Worm (Caenorhabditis elegans) whole organism, L4 larva: ENCODE results near the gene sru-48.

Experiments used
- F37D6.2 ChIP-seq: sonication (generic microtip); optimal IDR thresholded peaks from 2 replicates; lab custom pipeline; 2016; ENCODE audit warnings: mild to moderate bottlenecking, missing genetic modification characterization, missing compliant biosample characterization
- T20F7.1 ChIP-seq: fragments of 200-800 bp; sonication (Bioruptor generic); optimal IDR thresholded peaks from 2 replicates; lab custom pipeline; 2018; ENCODE audit warnings: mild to moderate bottlenecking, missing genetic modification characterization, missing compliant biosample characterization
- Y48G9A.11 ChIP-seq: fragments of 200-800 bp; sonication (Bioruptor generic); IDR thresholded peaks from 2 replicates; pipeline ENCODE4 v1.3.6; 2022; ENCODE audit warnings: missing genetic modification reagents, missing genetic modification characterization, missing compliant biosample characterization
- Y75B8A.6 ChIP-seq: fragments of 200-800 bp; sonication (Bioruptor generic); IDR thresholded peaks from 2 replicates; pipeline ENCODE4 v1.3.6; 2022; ENCODE audit warnings: missing genetic modification reagents, missing genetic modification characterization, missing compliant biosample characterization
- ZK337.2 ChIP-seq: fragments of 200-800 bp; sonication (Bioruptor generic); IDR thresholded peaks from 2 replicates; pipeline ENCODE4 v1.3.6; 2022; ENCODE audit warnings: missing genetic modification reagents, missing genetic modification characterization, missing compliant biosample characterization
- aha-1 ChIP-seq: fragments of 150-350 bp; peaks from one replicate; lab custom pipeline; 2014; ENCODE audit warnings: missing biosample characterization, missing genetic modification characterization
- attf-4 ChIP-seq: sonication (generic microtip); optimal IDR thresholded peaks from 3 replicates; lab custom pipeline; 2017; ENCODE audit warnings: missing biosample characterization, missing genetic modification characterization
- ceh-82 ChIP-seq: sonication (generic microtip); optimal IDR thresholded peaks from 2 replicates; lab custom pipeline; 2017; ENCODE audit warnings: missing biosample characterization, missing genetic modification characterization
- cey-2 ChIP-seq: sonication (generic microtip); optimal IDR thresholded peaks from 3 replicates; lab custom pipeline; 2017; ENCODE audit warnings: missing genetic modification characterization, mild to moderate bottlenecking, missing compliant biosample characterization, antibody characterized with exemption, borderline replicate concordance; ENCODE audit not compliant: insufficient read depth
- ctbp-1 ChIP-seq: fragments of 200-800 bp; sonication (Bioruptor generic); IDR thresholded peaks from 2 replicates; pipeline ENCODE4 v1.3.6; 2022; ENCODE audit warnings: missing genetic modification reagents, missing genetic modification characterization, missing compliant biosample characterization
- daf-16 ChIP-seq, 3 experiments: sonication (generic microtip); optimal IDR thresholded peaks; 2 replicates each; lab custom pipeline; 2016 to 2017; ENCODE audit warnings: missing genetic modification characterization in 3 of 3, missing genetic modification reagents in 3 of 3, mild to moderate bottlenecking in 2 of 3, missing compliant biosample characterization in 2 of 3, missing biosample characterization in 1 of 3, moderate library complexity in 1 of 3
- daf-8 ChIP-seq: fragments of 200-800 bp; sonication (Bioruptor generic); IDR thresholded peaks from 2 replicates; pipeline ENCODE4 v1.3.6; 2022; ENCODE audit warnings: missing genetic modification characterization, missing compliant biosample characterization
- dmd-6 ChIP-seq: fragments of 200-800 bp; sonication (Bioruptor generic); IDR thresholded peaks from 2 replicates; pipeline ENCODE4 v1.3.6; 2022; ENCODE audit warnings: missing genetic modification reagents, missing genetic modification characterization, missing compliant biosample characterization
- duxl-1 ChIP-seq: sonication (generic microtip); optimal IDR thresholded peaks from 2 replicates; lab custom pipeline; 2016; ENCODE audit warnings: mild to moderate bottlenecking, missing genetic modification characterization, moderate library complexity, missing compliant biosample characterization; ENCODE audit not compliant: poor library complexity
- dve-1 ChIP-seq: sonication (generic microtip); optimal IDR thresholded peaks from 2 replicates; lab custom pipeline; 2017; ENCODE audit warnings: antibody characterized with exemption, mild to moderate bottlenecking, missing genetic modification characterization, missing compliant biosample characterization; ENCODE audit not compliant: insufficient read depth
- egl-43 ChIP-seq: fragments of 200-800 bp; sonication (Bioruptor generic); IDR thresholded peaks from 2 replicates; pipeline ENCODE4 v1.3.6; 2022; ENCODE audit warnings: missing genetic modification reagents, missing genetic modification characterization, missing compliant biosample characterization
- fos-1 ChIP-seq: fragments of 150-350 bp; optimal IDR thresholded peaks from 2 replicates; lab custom pipeline; 2014; ENCODE audit warnings: missing biosample characterization, missing genetic modification characterization
- hif-1 ChIP-seq, 2 experiments: sonication (generic microtip); optimal IDR thresholded peaks; 2 replicates each; lab custom pipeline; 2016 to 2017; ENCODE audit warnings: missing compliant biosample characterization in 2 of 2, missing genetic modification characterization in 2 of 2, missing genetic modification reagents in 2 of 2, missing genotype in 2 of 2, mild to moderate bottlenecking in 1 of 2
- lir-3 ChIP-seq: sonication (generic microtip); optimal IDR thresholded peaks from 2 replicates; lab custom pipeline; 2016; ENCODE audit warnings: mild to moderate bottlenecking, missing genetic modification characterization, missing compliant biosample characterization
- mdl-1 ChIP-seq, 2 experiments: fragments of 150-350 bp in 1 of 2; sonication (generic microtip) in 1 of 2; optimal IDR thresholded peaks; 2 replicates each; lab custom pipeline; 2014 to 2017; ENCODE audit warnings: missing biosample characterization in 2 of 2, missing genetic modification characterization in 2 of 2
- mxl-3 ChIP-seq: fragments of 200-800 bp; sonication (Bioruptor generic); optimal IDR thresholded peaks from 2 replicates; lab custom pipeline; 2018; ENCODE audit warnings: mild to moderate bottlenecking, missing genetic modification characterization, missing compliant biosample characterization
- nhr-28 ChIP-seq: fragments of 150-350 bp; optimal IDR thresholded peaks from 2 replicates; lab custom pipeline; 2014; ENCODE audit warnings: missing biosample characterization, missing genetic modification characterization
- nhr-41 ChIP-seq: fragments of 200-800 bp; sonication (Bioruptor generic); IDR thresholded peaks from 2 replicates; pipeline ENCODE4 v1.3.6; 2022; ENCODE audit warnings: missing genetic modification reagents, missing genetic modification characterization, missing compliant biosample characterization
- nhr-6 ChIP-seq: fragments of 150-350 bp; optimal IDR thresholded peaks from 2 replicates; lab custom pipeline; 2014; ENCODE audit warnings: missing biosample characterization, missing genetic modification characterization
- nhr-76 ChIP-seq: fragments of 150-350 bp; optimal IDR thresholded peaks from 2 replicates; lab custom pipeline; 2014; ENCODE audit warnings: missing biosample characterization, missing genetic modification characterization
- pqm-1 ChIP-seq: sonication (generic microtip); optimal IDR thresholded peaks from 2 replicates; lab custom pipeline; 2017; ENCODE audit warnings: missing biosample characterization, missing genetic modification characterization
- saeg-2 ChIP-seq: fragments of 200-800 bp; sonication (Bioruptor generic); IDR thresholded peaks from 2 replicates; pipeline ENCODE4 v1.3.6; 2022; ENCODE audit warnings: missing genetic modification reagents, missing genetic modification characterization, missing compliant biosample characterization
- set-16 ChIP-seq: fragments of 200-800 bp; sonication (Bioruptor generic); IDR thresholded peaks from 2 replicates; pipeline ENCODE4 v1.3.6; 2022; ENCODE audit warnings: missing genetic modification reagents, missing genetic modification characterization, missing compliant biosample characterization
- skn-1 ChIP-seq: fragments of 150-350 bp; optimal IDR thresholded peaks from 2 replicates; lab custom pipeline; 2014; ENCODE audit warnings: missing biosample characterization, missing genetic modification characterization
- snpc-4 ChIP-seq: fragments of 150-350 bp; optimal IDR thresholded peaks from 2 replicates; lab custom pipeline; 2014; ENCODE audit warnings: missing biosample characterization, missing genetic modification characterization
- spr-1 ChIP-seq: sonication (generic microtip); optimal IDR thresholded peaks from 2 replicates; lab custom pipeline; 2016; ENCODE audit warnings: mild to moderate bottlenecking, missing genetic modification characterization, missing compliant biosample characterization
- tag-97 ChIP-seq: fragments of 200-800 bp; sonication (Bioruptor generic); IDR thresholded peaks from 2 replicates; pipeline ENCODE4 v1.3.6; 2022; ENCODE audit warnings: missing genetic modification characterization, missing compliant biosample characterization
- tra-1 ChIP-seq: fragments of 200-800 bp; sonication (Bioruptor generic); IDR thresholded peaks from 2 replicates; pipeline ENCODE4 v1.3.6; 2022; ENCODE audit warnings: missing genetic modification reagents, missing genetic modification characterization, missing compliant biosample characterization
- unc-62 ChIP-seq, 3 experiments: fragments of 150-350 bp in 1 of 3; sonication (generic microtip); optimal IDR thresholded peaks in 2 of 3; peaks in 1 of 3; 1 replicate in 1 of 3; 2 replicates in 2 of 3; lab custom pipeline; 2014 to 2017; ENCODE audit warnings: missing biosample characterization in 3 of 3, missing genetic modification characterization in 3 of 3, missing genetic modification reagents in 3 of 3, missing genotype in 1 of 3
- zfp-3 ChIP-seq: fragments of 200-800 bp; sonication (Bioruptor generic); conservative IDR thresholded peaks from 2 replicates; pipeline ENCODE4 v1.3.6; 2022; ENCODE audit warnings: missing genetic modification reagents, missing genetic modification characterization, missing compliant biosample characterization
- zip-11 ChIP-seq: fragments of 200-800 bp; sonication (Bioruptor generic); IDR thresholded peaks from 2 replicates; pipeline ENCODE4 v1.3.6; 2022; ENCODE audit warnings: missing genetic modification characterization, missing compliant biosample characterization

The sru-48 gene

ce11 chrX:5207819-5208218 lies 27.8 kb downstream of the sru-48 start (continued):
- TF ChIP-seq pqm-1 (tag; lab: Kevin White, UChicago) = peak; percentile 27
- no peak for TF ChIP-seq nhr-6 (tag; lab: Kevin White, UChicago)
- TF ChIP-seq daf-16 (GFP tag; optimal IDR thresholded peaks at IDR 0.05; lab: Kevin White, UChicago) = peak in 1 of 2 experiments; percentile 40
- peak; percentile 78 for TF ChIP-seq daf-16 (tag; optimal IDR thresholded peaks at IDR 0.05; lab: Kevin White, UChicago)
- no peak for TF ChIP-seq tag-97 (GFP tag; lab: Robert Waterston, UW)
- peak; percentile 74 for TF ChIP-seq aha-1 (tag; lab: Kevin White, UChicago)
- TF ChIP-seq zfp-3 (GFP tag; lab: Robert Waterston, UW) = no peak
- no peak for TF ChIP-seq skn-1
- no peak for TF ChIP-seq ceh-82 (tag; lab: Kevin White, UChicago)
- TF ChIP-seq egl-43 = no peak

ce11 chrX:5208326-5208725 lies 28.4 kb downstream of the sru-48 start:
- TF ChIP-seq ZK337.2 (GFP tag; lab: Robert Waterston, UW) (no peak), hif-1 (tag; optimal IDR thresholded peaks at IDR 0.05; lab: Kevin White, UChicago) (peak in 1 of 2 experiments; percentile 5), set-16 (GFP tag; lab: Robert Waterston, UW) (peak; percentile 70), tra-1 (peak; percentile 19; the same call in 1 of the 2 replicates), mdl-1 (tag; optimal IDR thresholded peaks at IDR 0.05; lab: Kevin White, UChicago) (no peak), ctbp-1 (0 out of 2 replicates have a peak, but pooled peaks have one; percentile 11), egl-43 (peak; percentile 61; the same call in 1 of the 2 replicates), spr-1 (tag; lab: Kevin White, UChicago) (no peak)

ce11 chrX:5208831-5209230 lies 28.9 kb downstream of the sru-48 start:
- TF ChIP-seq unc-62 (GFP tag; optimal IDR thresholded peaks at IDR 0.05 in 1 of 2; lab: Kevin White, UChicago) (peak in 1 of 2 experiments; percentile 87), unc-62 (tag; optimal IDR thresholded peaks at IDR 0.05; lab: Kevin White, UChicago) (no peak), dve-1 (peak; percentile 0), nhr-28 (tag; lab: Kevin White, UChicago) (peak; percentile 83), daf-8 (no peak), nhr-6 (tag; lab: Kevin White, UChicago) (no peak), nhr-41 (GFP tag; lab: Robert Waterston, UW) (no peak), mdl-1 (tag; optimal IDR thresholded peaks at IDR 0.05; lab: Kevin White, UChicago) (no peak), Y48G9A.11 (GFP tag; lab: Robert Waterston, UW) (no peak), hif-1 (tag; optimal IDR thresholded peaks at IDR 0.05; lab: Kevin White, UChicago) (no peak), snpc-4 (tag; lab: Kevin White, UChicago) (no peak), T20F7.1 (GFP tag; lab: Kevin White, UChicago) (no peak), duxl-1 (tag; lab: Kevin White, UChicago) (no peak), pqm-1 (tag; lab: Kevin White, UChicago) (peak; percentile 29), zip-11 (GFP tag; lab: Robert Waterston, UW) (no peak), fos-1 (tag; lab: Kevin White, UChicago) (no peak), skn-1 (no peak), dmd-6 (GFP tag; lab: Robert Waterston, UW) (no peak), lir-3 (tag; lab: Kevin White, UChicago) (no peak), cey-2 (tag; lab: Kevin White, UChicago) (no peak), mxl-3 (GFP tag; lab: Kevin White, UChicago) (no peak), attf-4 (tag; lab: Kevin White, UChicago) (no peak), saeg-2 (GFP tag; lab: Robert Waterston, UW) (no peak), Y75B8A.6 (GFP tag; lab: Robert Waterston, UW) (no peak), tra-1 (no peak), nhr-76 (no peak), F37D6.2 (tag; lab: Kevin White, UChicago) (no peak)
